Worm (Caenorhabditis elegans) whole organism, mixed stage, embryonic: Measurements from ENCODE around the gene mlt-4.
"Not testable (repeated sequence)": the region's sequence is repeated elsewhere in the genome, so short reads cannot be mapped to it uniquely, and the experiment has no call there.

ENCODE experiments used
- M03D4.4 ChIP-seq: sonication (generic microtip); optimal IDR thresholded peaks from 2 replicates; lab custom pipeline; 2017; ENCODE audit warnings: mild to moderate bottlenecking, missing genetic modification characterization, missing compliant biosample characterization
- ceh-43 ChIP-seq: fragments of 200-800 bp; sonication (Bioruptor generic); optimal IDR thresholded peaks from 2 replicates; lab custom pipeline; 2018; ENCODE audit warnings: mild to moderate bottlenecking, missing genetic modification characterization, moderate library complexity, missing compliant biosample characterization
- ceh-83 ChIP-seq: fragments of 200-800 bp; sonication (Bioruptor generic); optimal IDR thresholded peaks from 2 replicates; lab custom pipeline; 2018; ENCODE audit warnings: mild to moderate bottlenecking, missing genetic modification characterization, missing compliant biosample characterization
- cnd-1 ChIP-seq: fragments of 200-800 bp; sonication (Bioruptor generic); optimal IDR thresholded peaks from 2 replicates; lab custom pipeline; 2018; ENCODE audit warnings: mild to moderate bottlenecking, missing genetic modification characterization, missing compliant biosample characterization
- drap-1 ChIP-seq: fragments of 200-800 bp; sonication (Bioruptor generic); optimal IDR thresholded peaks from 3 replicates; lab custom pipeline; 2018; ENCODE audit warnings: mild to moderate bottlenecking, missing genetic modification characterization, missing compliant biosample characterization
- elt-3 ChIP-seq: fragments of 150-350 bp; optimal IDR thresholded peaks from 2 replicates; lab custom pipeline; 2014; ENCODE audit warnings: missing biosample characterization, missing genetic modification characterization
- flh-1 ChIP-seq: fragments of 200-800 bp; sonication (Bioruptor generic); optimal IDR thresholded peaks from 2 replicates; lab custom pipeline; 2018; ENCODE audit warnings: mild to moderate bottlenecking, missing genetic modification characterization, moderate library complexity, missing compliant biosample characterization
- ham-2 ChIP-seq: fragments of 200-800 bp; sonication (Bioruptor generic); optimal IDR thresholded peaks from 2 replicates; lab custom pipeline; 2018; ENCODE audit warnings: mild to moderate bottlenecking, missing genetic modification characterization, missing compliant biosample characterization
- lin-13 ChIP-seq: fragments of 150-350 bp; optimal IDR thresholded peaks from 2 replicates; lab custom pipeline; 2014; ENCODE audit warnings: missing biosample characterization, missing genetic modification characterization
- lin-32 ChIP-seq: fragments of 200-800 bp; sonication (Bioruptor generic); optimal IDR thresholded peaks from 2 replicates; lab custom pipeline; 2018; ENCODE audit warnings: mild to moderate bottlenecking, missing genetic modification characterization, missing compliant biosample characterization
- lsy-2 ChIP-seq: fragments of 150-350 bp; optimal IDR thresholded peaks from 2 replicates; lab custom pipeline; 2014; ENCODE audit warnings: missing biosample characterization, missing genetic modification characterization
- mab-5 ChIP-seq: fragments of 150-350 bp; optimal IDR thresholded peaks from 2 replicates; lab custom pipeline; 2014; ENCODE audit warnings: missing biosample characterization, missing genetic modification characterization
- mep-1 ChIP-seq: fragments of 150-350 bp; optimal IDR thresholded peaks from 2 replicates; lab custom pipeline; 2017; ENCODE audit warnings: missing biosample characterization, missing genetic modification reagents, missing genetic modification characterization, inconsistent platforms
- mls-2 ChIP-seq: sonication (generic microtip); optimal IDR thresholded peaks from 2 replicates; lab custom pipeline; 2016; ENCODE audit warnings: mild to moderate bottlenecking, missing genetic modification characterization, moderate library complexity, missing compliant biosample characterization
- nhr-12 ChIP-seq: fragments of 150-350 bp; optimal IDR thresholded peaks from 2 replicates; lab custom pipeline; 2014; ENCODE audit warnings: missing biosample characterization, missing genetic modification characterization
- nhr-2 ChIP-seq: fragments of 150-350 bp; optimal IDR thresholded peaks from 2 replicates; lab custom pipeline; 2014; ENCODE audit warnings: missing biosample characterization, missing genetic modification characterization
- nhr-237 ChIP-seq: fragments of 150-350 bp; optimal IDR thresholded peaks from 2 replicates; lab custom pipeline; 2014; ENCODE audit warnings: missing biosample characterization, missing genetic modification characterization
- nhr-28 ChIP-seq: fragments of 150-350 bp; optimal IDR thresholded peaks from 2 replicates; lab custom pipeline; 2014; ENCODE audit warnings: missing biosample characterization, missing genetic modification characterization
- nhr-76 ChIP-seq: sonication (generic microtip); optimal IDR thresholded peaks from 2 replicates; lab custom pipeline; 2017; ENCODE audit warnings: missing biosample characterization, missing genetic modification characterization
- pha-4 ChIP-seq: fragments of 150-350 bp; optimal IDR thresholded peaks from 2 replicates; lab custom pipeline; 2018; ENCODE audit warnings: missing biosample characterization, missing genetic modification reagents, missing genetic modification characterization
- sem-2 ChIP-seq: fragments of 200-800 bp; sonication (Bioruptor generic); optimal IDR thresholded peaks from 2 replicates; lab custom pipeline; 2018; ENCODE audit warnings: mild to moderate bottlenecking, missing genetic modification characterization, missing compliant biosample characterization
- snpc-4 ChIP-seq: fragments of 150-350 bp; optimal IDR thresholded peaks from 2 replicates; lab custom pipeline; 2014; ENCODE audit warnings: missing biosample characterization, missing genetic modification characterization
- sptf-1 ChIP-seq: sonication (generic microtip); optimal IDR thresholded peaks from 2 replicates; lab custom pipeline; 2017; ENCODE audit warnings: mild to moderate bottlenecking, missing genetic modification characterization, moderate library complexity, missing compliant biosample characterization
- tbx-8 ChIP-seq: fragments of 200-800 bp; sonication (Bioruptor generic); optimal IDR thresholded peaks from 2 replicates; lab custom pipeline; 2018; ENCODE audit warnings: mild to moderate bottlenecking, missing genetic modification characterization, moderate library complexity, missing compliant biosample characterization
- unc-120 ChIP-seq: sonication (generic microtip); optimal IDR thresholded peaks from 2 replicates; lab custom pipeline; 2017; ENCODE audit warnings: missing genetic modification characterization, missing compliant biosample characterization; ENCODE audit not compliant: poor library complexity, severe bottlenecking
- unc-39 ChIP-seq: fragments of 150-350 bp; optimal IDR thresholded peaks from 2 replicates; lab custom pipeline; 2014; ENCODE audit warnings: missing biosample characterization, missing genetic modification characterization
- unc-62 ChIP-seq: fragments of 150-350 bp; optimal IDR thresholded peaks from 2 replicates; lab custom pipeline; 2014; ENCODE audit warnings: missing biosample characterization, missing genetic modification reagents, missing genetic modification characterization
- ztf-11 ChIP-seq: fragments of 150-350 bp; optimal IDR thresholded peaks from 2 replicates; lab custom pipeline; 2014; ENCODE audit warnings: missing biosample characterization, missing genetic modification characterization

Gene mlt-4

ce11 chrV:20311519-20311918 is 22.3 kb upstream of the mlt-4 start, which contains the start of gene clec-262:
Gene clec-262, plus strand, starts transcription at chrV:20311819.
- TF ChIP-seq nhr-28 (tag; lab: Kevin White, UChicago) = no peak

- TF ChIP-seq ceh-83 (no peak), tbx-8 (GFP tag; lab: Kevin White, UChicago) (no peak), mls-2 (no peak), mab-5 (tag; lab: Kevin White, UChicago) (no peak), lin-13 (tag; lab: Kevin White, UChicago) (no peak), unc-62 (GFP tag; lab: Kevin White, UChicago) (no peak), lsy-2 (tag; lab: Kevin White, UChicago) (no peak), nhr-12 (tag; lab: Kevin White, UChicago) (no peak), snpc-4 (no peak), nhr-237 (no peak), elt-3 (no peak), sem-2 (GFP tag; lab: Kevin White, UChicago) (no peak), unc-39 (tag; lab: Kevin White, UChicago) (no peak), pha-4 (tag; lab: Kevin White, UChicago) (no peak), sptf-1 (no peak)
Measured at ce11 chrV:20310575-20310974, 21.4 kb upstream of the mlt-4 start, which contains the start of gene ZC15.10. Gene ZC15.10, plus strand, starts transcription at chrV:20310736.

ce11 chrV:20305803-20306202 is 16.6 kb upstream of the mlt-4 start, which contains the start of gene ZC15.1:
Gene ZC15.1, plus strand, starts transcription at chrV:20306103.
- no peak for TF ChIP-seq nhr-12 (tag; lab: Kevin White, UChicago)
- TF ChIP-seq nhr-76 (tag; lab: Kevin White, UChicago) = no peak
- no peak for TF ChIP-seq nhr-2
- no peak for TF ChIP-seq nhr-237
- TF ChIP-seq M03D4.4 (tag; lab: Kevin White, UChicago) = no peak
- no peak for TF ChIP-seq lin-32
- no peak for TF ChIP-seq mab-5 (tag; lab: Kevin White, UChicago)
- no peak for TF ChIP-seq ztf-11 (tag; lab: Kevin White, UChicago)

ce11 chrV:20303288-20303687 is 14.1 kb upstream of the mlt-4 start, which contains the start of gene ZC15.3:
Gene ZC15.3, plus strand, starts transcription at chrV:20303588.
- TF ChIP-seq lin-13 (tag; lab: Kevin White, UChicago); ceh-83; lin-32: not testable (repeated sequence)
- TF ChIP-seq, all 35 proteins: peak for 0; not testable (repeated sequence) for 35

- TF ChIP-seq nhr-76 (tag; lab: Kevin White, UChicago) = no peak
- no peak for TF ChIP-seq nhr-2
- no peak for TF ChIP-seq ceh-43 (GFP tag; lab: Kevin White, UChicago)
Measured at ce11 chrV:20297650-20298049, 8.4 kb upstream of the mlt-4 start, which contains the start of gene ZC15.5. Gene ZC15.5, plus strand, starts transcription at chrV:20297950.

ce11 chrV:20294388-20294787 is 5.2 kb upstream of the mlt-4 start, which contains the start of gene clec-261:
Gene clec-261, minus strand, starts transcription at chrV:20294488.
- TF ChIP-seq cnd-1 (tag; lab: Kevin White, UChicago) = no peak
- TF ChIP-seq lin-13 (tag; lab: Kevin White, UChicago) = no peak
- TF ChIP-seq tbx-8 (GFP tag; lab: Kevin White, UChicago) = no peak
- no peak for TF ChIP-seq ham-2 (GFP tag; lab: Kevin White, UChicago)
- TF ChIP-seq drap-1 (GFP tag; lab: Kevin White, UChicago) = no peak
- TF ChIP-seq nhr-237 = no peak
- TF ChIP-seq sem-2 (GFP tag; lab: Kevin White, UChicago) = no peak

ce11 chrV:20282827-20283226 is 6.4 kb downstream of the mlt-4 start:
- TF ChIP-seq mep-1 = no peak
- no peak for TF ChIP-seq unc-120 (tag; lab: Kevin White, UChicago)
- TF ChIP-seq unc-39 (tag; lab: Kevin White, UChicago) = no peak
- TF ChIP-seq flh-1 (GFP tag; lab: Kevin White, UChicago) = no peak
- no peak for TF ChIP-seq nhr-237
- TF ChIP-seq elt-3 = no peak
- no peak for TF ChIP-seq mab-5 (tag; lab: Kevin White, UChicago)
- TF ChIP-seq nhr-28 (tag; lab: Kevin White, UChicago) = no peak
- TF ChIP-seq ceh-43 (GFP tag; lab: Kevin White, UChicago) = no peak
